Fruit fly (Drosophila melanogaster) whole organism, embryonic: ENCODE data around the gene Tsp97E.

Source experiments
- ATbp ChIP-seq: fragments of 200-800 bp; sonication (Bioruptor generic); optimal IDR thresholded peaks from 2 replicates; lab custom pipeline; 2017; ENCODE audit warnings: missing biosample characterization, mild to moderate bottlenecking, missing genetic modification characterization, missing genetic modification reagents
- Abd-B ChIP-seq: fragments of 200-800 bp; sonication (Bioruptor generic); optimal IDR thresholded peaks from 2 replicates; lab custom pipeline; 2018; ENCODE audit warnings: missing biosample characterization, mild to moderate bottlenecking, missing genetic modification characterization, moderate library complexity
- Adf1 ChIP-seq: fragments of 200-800 bp; sonication (Bioruptor generic); IDR thresholded peaks from 2 replicates; pipeline ENCODE4 v1.3.6; 2022; ENCODE audit warnings: missing biosample characterization, missing genetic modification characterization
- Antp ChIP-seq: fragments of 200-800 bp; sonication (Bioruptor generic); optimal IDR thresholded peaks from 3 replicates; lab custom pipeline; 2016; ENCODE audit warnings: missing biosample characterization, missing genetic modification characterization
- Bdp1 ChIP-seq: fragments of 200-800 bp; sonication (Bioruptor generic); optimal IDR thresholded peaks from 3 replicates; lab custom pipeline; 2016; ENCODE audit warnings: missing biosample characterization, missing genetic modification characterization
- CG10321 ChIP-seq: fragments of 200-800 bp; sonication (Bioruptor generic); IDR thresholded peaks from 2 replicates; pipeline ENCODE4 v1.3.6; 2022; ENCODE audit warnings: missing biosample characterization, missing genetic modification characterization
- CG10366 ChIP-seq: fragments of 200-800 bp; sonication (Bioruptor generic); IDR thresholded peaks from 2 replicates; pipeline ENCODE4 v1.3.6; 2022; ENCODE audit warnings: missing biosample characterization, missing genetic modification characterization
- CG11696 ChIP-seq: fragments of 200-800 bp; sonication (Bioruptor generic); IDR thresholded peaks from 2 replicates; pipeline ENCODE4 v1.3.6; 2022; ENCODE audit warnings: missing biosample characterization, missing genetic modification characterization
- CG12071 ChIP-seq: fragments of 200-800 bp; sonication (Bioruptor generic); optimal IDR thresholded peaks from 3 replicates; lab custom pipeline; 2018; ENCODE audit warnings: missing biosample characterization, mild to moderate bottlenecking, missing genetic modification characterization
- CG12299 ChIP-seq: fragments of 200-800 bp; sonication (Bioruptor generic); optimal IDR thresholded peaks from 2 replicates; lab custom pipeline; 2018; ENCODE audit warnings: missing biosample characterization, mild to moderate bottlenecking, missing genetic modification characterization
- CG14860 ChIP-seq: fragments of 200-800 bp; sonication (Bioruptor generic); IDR thresholded peaks from 3 replicates; pipeline ENCODE4 v1.3.6; 2022; ENCODE audit warnings: missing biosample characterization, missing genetic modification characterization; ENCODE audit not compliant: partially characterized antibody
- CG17186 ChIP-seq: fragments of 200-800 bp; sonication (Bioruptor generic); optimal IDR thresholded peaks from 3 replicates; lab custom pipeline; 2017; ENCODE audit warnings: missing biosample characterization, missing genetic modification reagents, missing genetic modification characterization
- CG18599 ChIP-seq: fragments of 200-800 bp; sonication (Bioruptor generic); optimal IDR thresholded peaks from 3 replicates; lab custom pipeline; 2017; ENCODE audit warnings: missing biosample characterization, missing genetic modification characterization, mild to moderate bottlenecking, moderate library complexity, missing genetic modification reagents
- CG2129 ChIP-seq: fragments of 200-800 bp; sonication (Bioruptor generic); IDR thresholded peaks from 2 replicates; pipeline ENCODE4 v1.3.6; 2022; ENCODE audit warnings: missing biosample characterization, missing genetic modification characterization; ENCODE audit not compliant: partially characterized antibody
- CG32532 ChIP-seq: fragments of 200-800 bp; sonication (Bioruptor generic); IDR thresholded peaks from 2 replicates; pipeline ENCODE4 v1.3.6; 2022; ENCODE audit warnings: missing biosample characterization, missing genetic modification characterization
- CG43689 ChIP-seq: fragments of 200-800 bp; sonication (Bioruptor generic); IDR thresholded peaks from 2 replicates; pipeline ENCODE4 v1.3.6; 2022; ENCODE audit warnings: missing biosample characterization, missing genetic modification characterization
- CG4854 ChIP-seq: fragments of 200-800 bp; sonication (Bioruptor generic); optimal IDR thresholded peaks from 2 replicates; lab custom pipeline; 2016; ENCODE audit warnings: missing biosample characterization, missing genetic modification characterization, inconsistent platforms
- CG7556 ChIP-seq: fragments of 200-800 bp; sonication (Bioruptor generic); optimal IDR thresholded peaks from 2 replicates; lab custom pipeline; 2017; ENCODE audit warnings: missing biosample characterization, mild to moderate bottlenecking, missing genetic modification characterization
- CG9797 ChIP-seq: fragments of 200-800 bp; sonication (Bioruptor generic); optimal IDR thresholded peaks from 3 replicates; lab custom pipeline; 2018; ENCODE audit warnings: missing biosample characterization, mild to moderate bottlenecking, missing genetic modification characterization
- Camta ChIP-seq: fragments of 200-800 bp; sonication (Bioruptor generic); optimal IDR thresholded peaks from 2 replicates; lab custom pipeline; 2016; ENCODE audit warnings: missing biosample characterization, missing genetic modification characterization
- Dbx ChIP-seq: fragments of 200-800 bp; sonication (Bioruptor generic); IDR thresholded peaks from 3 replicates; pipeline ENCODE4 v1.3.6; 2022; ENCODE audit warnings: missing biosample characterization, missing genetic modification characterization
- Dp ChIP-seq: fragments of 200-800 bp; sonication (Bioruptor generic); optimal IDR thresholded peaks from 2 replicates; lab custom pipeline; 2018; ENCODE audit warnings: missing biosample characterization, mild to moderate bottlenecking, missing genetic modification characterization, moderate library complexity
- E2f2 ChIP-seq: fragments of 200-800 bp; sonication (Bioruptor generic); IDR thresholded peaks from 2 replicates; pipeline ENCODE4 v1.3.6; 2022; ENCODE audit warnings: missing biosample characterization, missing genetic modification characterization
- Fer2 ChIP-seq: fragments of 200-800 bp; sonication (Bioruptor generic); optimal IDR thresholded peaks from 2 replicates; lab custom pipeline; 2018; ENCODE audit warnings: missing biosample characterization, mild to moderate bottlenecking, missing genetic modification characterization, moderate library complexity
- Hand ChIP-seq: fragments of 200-800 bp; sonication (Bioruptor generic); optimal IDR thresholded peaks from 2 replicates; lab custom pipeline; 2017; ENCODE audit warnings: mild to moderate bottlenecking, missing biosample characterization, missing genetic modification reagents, missing genetic modification characterization
- Hmr ChIP-seq: fragments of 200-800 bp; sonication (Bioruptor generic); optimal IDR thresholded peaks from 3 replicates; lab custom pipeline; 2017; ENCODE audit warnings: mild to moderate bottlenecking, missing biosample characterization, missing genetic modification reagents, missing genetic modification characterization
- Lpt ChIP-seq: fragments of >200 bp; optimal IDR thresholded peaks from 2 replicates; lab custom pipeline; 2018; ENCODE audit warnings: missing biosample characterization, missing genetic modification characterization
- Med ChIP-seq: fragments of 200-800 bp; sonication (Bioruptor generic); peaks from one replicate; lab custom pipeline; 2016; ENCODE audit warnings: missing biosample characterization, missing genetic modification characterization, mild to moderate bottlenecking, inconsistent platforms, moderate library complexity
- Meics ChIP-seq: fragments of 200-800 bp; sonication (Bioruptor generic); optimal IDR thresholded peaks from 2 replicates; lab custom pipeline; 2017; ENCODE audit warnings: missing biosample characterization, mild to moderate bottlenecking, missing genetic modification characterization
- Neu2 ChIP-seq: fragments of 200-800 bp; sonication (Bioruptor generic); optimal IDR thresholded peaks from 3 replicates; lab custom pipeline; 2016; ENCODE audit warnings: missing biosample characterization, missing genetic modification characterization, borderline replicate concordance
- Opbp ChIP-seq: fragments of 200-800 bp; sonication (Bioruptor generic); IDR thresholded peaks from 3 replicates; pipeline ENCODE4 v1.3.6; 2022; ENCODE audit warnings: missing biosample characterization, missing genetic modification characterization; ENCODE audit not compliant: partially characterized antibody
- Ptx1 ChIP-seq: fragments of 200-800 bp; sonication (Bioruptor generic); IDR thresholded peaks from 2 replicates; pipeline ENCODE4 v1.3.6; 2022; ENCODE audit warnings: missing biosample characterization, missing genetic modification characterization
- TFAM ChIP-seq: fragments of 200-800 bp; sonication (Bioruptor generic); optimal IDR thresholded peaks from 2 replicates; lab custom pipeline; 2017; ENCODE audit warnings: missing biosample characterization, missing genetic modification characterization, inconsistent platforms
- YL-1 ChIP-seq: fragments of 200-800 bp; sonication (Bioruptor generic); optimal IDR thresholded peaks from 3 replicates; lab custom pipeline; 2017; ENCODE audit warnings: missing biosample characterization, mild to moderate bottlenecking, missing genetic modification characterization
- cwo ChIP-seq: fragments of 200-800 bp; sonication (Bioruptor generic); optimal IDR thresholded peaks from 3 replicates; lab custom pipeline; 2017; ENCODE audit warnings: missing biosample characterization, missing genetic modification characterization, mild to moderate bottlenecking, moderate library complexity, missing genetic modification reagents
- fd96Cb ChIP-seq: fragments of 200-800 bp; sonication (Bioruptor generic); optimal IDR thresholded peaks from 2 replicates; lab custom pipeline; 2018; ENCODE audit warnings: missing biosample characterization, mild to moderate bottlenecking, missing genetic modification characterization, moderate library complexity
- ftz-f1 ChIP-seq: fragments of 200-800 bp; sonication (Bioruptor generic); optimal IDR thresholded peaks from 2 replicates; lab custom pipeline; 2016; ENCODE audit warnings: missing biosample characterization, missing genetic modification characterization
- hbn ChIP-seq: fragments of 200-800 bp; sonication (Bioruptor generic); IDR thresholded peaks from 2 replicates; pipeline ENCODE4 v1.3.6; 2022; ENCODE audit warnings: missing biosample characterization, missing genetic modification characterization; ENCODE audit not compliant: partially characterized antibody
- nau ChIP-seq: fragments of 200-800 bp; sonication (Bioruptor generic); optimal IDR thresholded peaks from 3 replicates; lab custom pipeline; 2017; ENCODE audit warnings: missing biosample characterization, mild to moderate bottlenecking, missing genetic modification characterization, missing genetic modification reagents
- onecut ChIP-seq: fragments of 200-800 bp; sonication (Bioruptor generic); IDR thresholded peaks from 2 replicates; pipeline ENCODE4 v1.3.6; 2022; ENCODE audit warnings: missing biosample characterization, missing genetic modification characterization
- pan ChIP-seq, 4 experiments: fragments of >200 bp in 3 of 4; fragments of 200-800 bp in 1 of 4; sonication (Bioruptor generic) in 1 of 4; optimal IDR thresholded peaks in 3 of 4; IDR thresholded peaks in 1 of 4; 2 replicates each; pipeline versions ENCODE4 v1.3.6 to Lab custom; 2017 to 2022; ENCODE audit warnings: missing biosample characterization in 2 of 4, missing genetic modification characterization in 2 of 4, mixed read lengths in 1 of 4
- pros ChIP-seq: fragments of 200-800 bp; sonication (Bioruptor generic); optimal IDR thresholded peaks from 3 replicates; lab custom pipeline; 2019; ENCODE audit warnings: missing biosample characterization, mild to moderate bottlenecking, missing genetic modification characterization, moderate library complexity
- pzg ChIP-seq: fragments of 200-800 bp; sonication (Bioruptor generic); optimal IDR thresholded peaks from 3 replicates; lab custom pipeline; 2018; ENCODE audit warnings: missing biosample characterization, mild to moderate bottlenecking, missing genetic modification characterization, moderate library complexity
- salm ChIP-seq: fragments of 200-800 bp; sonication (Bioruptor generic); optimal IDR thresholded peaks from 2 replicates; lab custom pipeline; 2018; ENCODE audit warnings: missing biosample characterization, mild to moderate bottlenecking, missing genetic modification characterization
- sim ChIP-seq: fragments of 200-800 bp; sonication (Bioruptor generic); IDR thresholded peaks from 2 replicates; pipeline ENCODE4 v1.3.6; 2022; ENCODE audit warnings: missing biosample characterization, missing genetic modification characterization
- sob ChIP-seq: fragments of 200-800 bp; sonication (Bioruptor generic); IDR thresholded peaks from 2 replicates; pipeline ENCODE4 v1.3.6; 2022; ENCODE audit warnings: missing biosample characterization, missing genetic modification characterization
- wek ChIP-seq: fragments of 200-800 bp; sonication (Bioruptor generic); optimal IDR thresholded peaks from 3 replicates; lab custom pipeline; 2018; ENCODE audit warnings: missing biosample characterization, mild to moderate bottlenecking, missing genetic modification characterization, moderate library complexity
- zfh1 ChIP-seq: fragments of 200-800 bp; sonication (Bioruptor generic); IDR thresholded peaks from 3 replicates; pipeline ENCODE4 v1.3.6; 2022; ENCODE audit warnings: missing biosample characterization, missing genetic modification characterization

The Tsp97E gene

dm6 chr3R:26988412-26988981, 23.9 kb upstream of the Tsp97E start, which contains the start of gene CG31075 (continued):
- TF ChIP-seq zfh1 (peak; percentile 11; the same call in 1 of the 3 replicates), CG17186 (GFP tag; lab: Kevin White, UChicago) (no peak), CG9797 (GFP tag; lab: Kevin White, UChicago) (no peak), CG12299 (tag; lab: Kevin White, UChicago) (no peak), Neu2 (GFP tag; lab: Kevin White, UChicago) (no peak), YL-1 (GFP tag; lab: Kevin White, UChicago) (no peak), Dp (GFP tag; lab: Kevin White, UChicago) (no peak), CG7556 (GFP tag; lab: Kevin White, UChicago) (peak; percentile 57), Meics (peak; percentile 61), onecut (GFP tag; lab: Robert Waterston, UW) (peak; percentile 79), CG2129 (GFP tag; lab: Robert Waterston, UW) (no peak), Bdp1 (no peak)

dm6 chr3R:26987455-26987854, 22.8 kb upstream of the Tsp97E start:
- no peak for TF ChIP-seq CG32532 (GFP tag; lab: Robert Waterston, UW)
- no peak for TF ChIP-seq CG4854 (GFP tag; lab: Kevin White, UChicago)
- peak; percentile 51 for TF ChIP-seq Med (GFP tag; lab: Kevin White, UChicago)
- TF ChIP-seq Hmr (GFP tag; lab: Kevin White, UChicago), result peak; percentile 4
- no peak for TF ChIP-seq pros
- no peak; the same call in 2 of the 3 replicates for TF ChIP-seq Dbx (GFP tag; lab: Robert Waterston, UW)
- no peak for TF ChIP-seq Fer2 (tag; lab: Kevin White, UChicago)
- no peak for TF ChIP-seq pan (optimal IDR thresholded peaks at IDR 0.05; lab: Kevin White, UChicago)
- no peak for TF ChIP-seq pan (GFP tag; optimal IDR thresholded peaks at IDR 0.05 in 1 of 2, IDR thresholded peaks at IDR 0.05 in 1 of 2)
- no peak for TF ChIP-seq Lpt (GFP tag; lab: Kevin White, UChicago)
- TF ChIP-seq CG43689 (GFP tag; lab: Robert Waterston, UW), result no peak
- peak; percentile 21 for TF ChIP-seq CG12071 (GFP tag; lab: Kevin White, UChicago)
- no peak for TF ChIP-seq nau (GFP tag; lab: Kevin White, UChicago)
- no peak for TF ChIP-seq Ptx1 (GFP tag; lab: Robert Waterston, UW)
- peak; percentile 45; the same call in 1 of the 2 replicates for TF ChIP-seq sob (GFP tag; lab: Robert Waterston, UW)
- no peak for TF ChIP-seq fd96Cb (tag; lab: Kevin White, UChicago)
- TF ChIP-seq CG10321 (GFP tag; lab: Robert Waterston, UW), result no peak
- TF ChIP-seq ftz-f1, result no peak
- no peak for TF ChIP-seq CG11696
- peak; percentile 60 for TF ChIP-seq cwo (GFP tag; lab: Kevin White, UChicago)
- no peak for TF ChIP-seq pzg (GFP tag; lab: Kevin White, UChicago)
- TF ChIP-seq Camta (GFP tag; lab: Kevin White, UChicago), result no peak
- TF ChIP-seq CG18599, result no peak
- no peak for TF ChIP-seq salm (tag; lab: Kevin White, UChicago)
- no peak for TF ChIP-seq hbn (GFP tag; lab: Robert Waterston, UW)
- no peak for TF ChIP-seq Adf1 (GFP tag; lab: Robert Waterston, UW)
- no peak for TF ChIP-seq CG14860 (GFP tag; lab: Robert Waterston, UW)
- TF ChIP-seq CG7556 (GFP tag; lab: Kevin White, UChicago), result no peak
- no peak for TF ChIP-seq sim (GFP tag; lab: Robert Waterston, UW)
- TF ChIP-seq ATbp, result no peak
- TF ChIP-seq Opbp, result no peak
- TF ChIP-seq Abd-B (GFP tag; lab: Kevin White, UChicago), result no peak
- TF ChIP-seq CG10366, result no peak
- TF ChIP-seq YL-1 (GFP tag; lab: Kevin White, UChicago), result no peak
- no peak for TF ChIP-seq TFAM (GFP tag; lab: Kevin White, UChicago)
- no peak for TF ChIP-seq Hand (GFP tag; lab: Kevin White, UChicago)
- no peak for TF ChIP-seq Antp
- TF ChIP-seq wek (GFP tag; lab: Kevin White, UChicago), result no peak
- no peak for TF ChIP-seq E2f2 (GFP tag; lab: Robert Waterston, UW)
